Fruit fly (Drosophila melanogaster) whole organism, wandering third instar larva: ENCODE measurements around the gene GlcAT-P.

Experiments
- Abd-B ChIP-seq: fragments of >200 bp; optimal IDR thresholded peaks from 2 replicates; lab custom pipeline; 2017; ENCODE audit warnings: missing biosample characterization, missing genetic modification characterization
- CG32264 ChIP-seq: fragments of 200-800 bp; sonication (Bioruptor generic); optimal IDR thresholded peaks from 2 replicates; lab custom pipeline; 2016; ENCODE audit warnings: missing biosample characterization, missing genetic modification characterization
- CG9705 ChIP-seq: fragments of 200-800 bp; sonication (Bioruptor generic); optimal IDR thresholded peaks from 2 replicates; lab custom pipeline; 2018; ENCODE audit warnings: missing biosample characterization, mild to moderate bottlenecking, missing genetic modification characterization
- CrebA ChIP-seq: fragments of 200-800 bp; sonication (Bioruptor generic); optimal IDR thresholded peaks from 2 replicates; lab custom pipeline; 2016; ENCODE audit warnings: missing biosample characterization, mild to moderate bottlenecking, missing genetic modification characterization, borderline replicate concordance
- Dfd ChIP-seq: fragments of >200 bp; optimal IDR thresholded peaks from 2 replicates; lab custom pipeline; 2017; ENCODE audit warnings: missing biosample characterization, missing genetic modification characterization
- Dif ChIP-seq: fragments of 200-275, 200-300 bp; sonication (Bioruptor generic); optimal IDR thresholded peaks from 2 replicates; lab custom pipeline; 2018; ENCODE audit warnings: missing biosample characterization, missing genetic modification characterization; ENCODE audit not compliant: partially characterized antibody
- GATAd ChIP-seq: sonication (Bioruptor generic); optimal IDR thresholded peaks from 2 replicates; lab custom pipeline; 2016; ENCODE audit warnings: missing biosample characterization, missing genetic modification characterization
- HLH106 ChIP-seq: fragments of 200-800 bp; optimal IDR thresholded peaks from 3 replicates; lab custom pipeline; 2019; ENCODE audit warnings: missing biosample characterization, mild to moderate bottlenecking, missing genetic modification characterization, moderate library complexity
- Hnf4 ChIP-seq: fragments of 200-800 bp; sonication (Bioruptor generic); optimal IDR thresholded peaks from 2 replicates; lab custom pipeline; 2016; ENCODE audit warnings: missing biosample characterization, mild to moderate bottlenecking, missing genetic modification characterization
- Hr78 ChIP-seq: fragments of >200 bp; optimal IDR thresholded peaks from 2 replicates; lab custom pipeline; 2017; ENCODE audit warnings: missing biosample characterization, missing genetic modification characterization
- Hr83 ChIP-seq: fragments of 200-300 bp; sonication (Bioruptor generic); optimal IDR thresholded peaks from 2 replicates; lab custom pipeline; 2016; ENCODE audit warnings: missing biosample characterization, mild to moderate bottlenecking, missing genetic modification characterization, moderate library complexity; ENCODE audit not compliant: poor library complexity, severe bottlenecking
- Jra ChIP-seq: sonication (Bioruptor generic); optimal IDR thresholded peaks from 2 replicates; lab custom pipeline; 2016; ENCODE audit warnings: missing biosample characterization, missing genetic modification characterization
- Mio ChIP-seq: sonication (Bioruptor generic); optimal IDR thresholded peaks from 2 replicates; lab custom pipeline; 2016; ENCODE audit warnings: missing biosample characterization, missing genetic modification characterization
- Myc ChIP-seq: fragments of >200 bp; optimal IDR thresholded peaks from 2 replicates; lab custom pipeline; 2017
- N ChIP-seq: fragments of >200 bp; optimal IDR thresholded peaks from 2 replicates; lab custom pipeline; 2018; ENCODE audit warnings: missing biosample characterization, missing external identifiers, missing genetic modification characterization
- OdsH ChIP-seq: fragments of 200-800 bp; sonication (Bioruptor generic); optimal IDR thresholded peaks from 2 replicates; lab custom pipeline; 2016; ENCODE audit warnings: missing biosample characterization, mild to moderate bottlenecking, missing genetic modification characterization
- Rel ChIP-seq, 2 experiments: fragments of 200-800 bp; sonication (Bioruptor generic) in 1 of 2; optimal IDR thresholded peaks; 2 replicates in 1 of 2; 3 replicates in 1 of 2; lab custom pipeline; 2016 to 2019; ENCODE audit warnings: mild to moderate bottlenecking in 2 of 2, missing biosample characterization in 2 of 2, missing genetic modification characterization in 2 of 2, moderate library complexity in 1 of 2
- Sp1 ChIP-seq: fragments of 200-800 bp; sonication (Bioruptor generic); optimal IDR thresholded peaks from 3 replicates; lab custom pipeline; 2019; ENCODE audit warnings: missing biosample characterization, mild to moderate bottlenecking, missing genetic modification characterization, moderate library complexity
- Vsx2 ChIP-seq: fragments of 200-300, 225-300 bp; sonication (Bioruptor generic); optimal IDR thresholded peaks from 2 replicates; lab custom pipeline; 2018; ENCODE audit warnings: missing biosample characterization, missing genetic modification characterization; ENCODE audit not compliant: partially characterized antibody
- br ChIP-seq: fragments of 200-800 bp; sonication (Bioruptor generic); optimal IDR thresholded peaks from 2 replicates; lab custom pipeline; 2016; ENCODE audit warnings: missing biosample characterization, missing genetic modification characterization
- brk ChIP-seq: fragments of 200-800 bp; sonication (Bioruptor generic); optimal IDR thresholded peaks from 2 replicates; lab custom pipeline; 2016; ENCODE audit warnings: missing biosample characterization, mild to moderate bottlenecking, missing genetic modification characterization
- dl ChIP-seq, 2 experiments: fragments of 175-275, 200-275 bp in 1 of 2; fragments of 200-275 bp in 1 of 2; sonication (Bioruptor generic); optimal IDR thresholded peaks; lab custom pipeline; 2018; ENCODE audit warnings: mild to moderate bottlenecking in 2 of 2, missing biosample characterization in 2 of 2, missing genetic modification characterization in 2 of 2, moderate library complexity in 2 of 2; ENCODE audit not compliant: partially characterized antibody in 2 of 2, insufficient read depth in 1 of 2
- dmrt93B ChIP-seq: fragments of 200-800 bp; sonication (Bioruptor generic); optimal IDR thresholded peaks from 2 replicates; lab custom pipeline; 2018; ENCODE audit warnings: missing biosample characterization, mild to moderate bottlenecking, missing genetic modification characterization
- dsf ChIP-seq: sonication (Bioruptor generic); optimal IDR thresholded peaks from 2 replicates; lab custom pipeline; 2016; ENCODE audit warnings: missing biosample characterization, missing genetic modification characterization, borderline replicate concordance
- ey ChIP-seq: fragments of 200-800 bp; sonication (Bioruptor generic); optimal IDR thresholded peaks from 2 replicates; lab custom pipeline; 2016; ENCODE audit warnings: missing biosample characterization, missing genetic modification characterization
- foxo ChIP-seq, 2 experiments: fragments of 200-800 bp; sonication (Bioruptor generic); optimal IDR thresholded peaks; 2 replicates in 1 of 2; 3 replicates in 1 of 2; lab custom pipeline; 2016 to 2017; ENCODE audit warnings: missing biosample characterization in 2 of 2, missing genetic modification characterization in 2 of 2
- fru ChIP-seq: fragments of 200-800 bp; sonication (Bioruptor generic); optimal IDR thresholded peaks from 3 replicates; lab custom pipeline; 2016; ENCODE audit warnings: missing biosample characterization, mild to moderate bottlenecking, missing genetic modification characterization
- h ChIP-seq: fragments of 200-800 bp; sonication (Bioruptor generic); optimal IDR thresholded peaks from 3 replicates; lab custom pipeline; 2016; ENCODE audit warnings: missing biosample characterization, mild to moderate bottlenecking, missing genetic modification characterization
- jim ChIP-seq: fragments of 175-275, 200-325 bp; sonication (Bioruptor generic); optimal IDR thresholded peaks from 2 replicates; lab custom pipeline; 2016; ENCODE audit warnings: missing biosample characterization, mild to moderate bottlenecking, missing genetic modification characterization
- lola ChIP-seq: fragments of >200 bp; optimal IDR thresholded peaks from 2 replicates; lab custom pipeline; 2017; ENCODE audit warnings: missing biosample characterization, missing genetic modification characterization
- pan ChIP-seq: fragments of >200 bp; optimal IDR thresholded peaks from 2 replicates; lab custom pipeline; 2017
- psq ChIP-seq: fragments of 200-800 bp; sonication (Bioruptor generic); optimal IDR thresholded peaks from 3 replicates; lab custom pipeline; 2017; ENCODE audit warnings: missing biosample characterization, mild to moderate bottlenecking, missing genetic modification characterization, moderate library complexity
- rgr ChIP-seq: fragments of 200-800 bp; sonication (Bioruptor generic); optimal IDR thresholded peaks from 3 replicates; lab custom pipeline; 2016; ENCODE audit warnings: missing biosample characterization, mild to moderate bottlenecking, missing genetic modification characterization
- sage ChIP-seq: fragments of 200-800 bp; sonication (Bioruptor generic); optimal IDR thresholded peaks from 2 replicates; lab custom pipeline; 2016; ENCODE audit warnings: missing biosample characterization, mild to moderate bottlenecking, missing genetic modification characterization
- sv ChIP-seq: fragments of 200-800 bp; sonication (Bioruptor generic); optimal IDR thresholded peaks from 3 replicates; lab custom pipeline; 2016; ENCODE audit warnings: missing biosample characterization, missing genetic modification characterization
- tai ChIP-seq: sonication (Bioruptor generic); optimal IDR thresholded peaks from 2 replicates; lab custom pipeline; 2016; ENCODE audit warnings: missing biosample characterization, missing genetic modification characterization
- usp ChIP-seq: fragments of >200 bp; optimal IDR thresholded peaks from 2 replicates; lab custom pipeline; 2017; ENCODE audit warnings: missing biosample characterization, missing genetic modification characterization
- woc ChIP-seq: sonication (Bioruptor generic); optimal IDR thresholded peaks from 2 replicates; lab custom pipeline; 2016; ENCODE audit warnings: missing biosample characterization, mild to moderate bottlenecking, missing genetic modification characterization

GlcAT-P gene

dm6 chr3L:11215244-11216121 is 18.1 kb upstream of the GlcAT-P start:
- TF ChIP-seq N (GFP tag; lab: Kevin White, UChicago) (no peak), dmrt93B (GFP tag; lab: Kevin White, UChicago) (peak; percentile 83), rgr (GFP tag; lab: Kevin White, UChicago) (peak; percentile 97), Rel (GFP tag; optimal IDR thresholded peaks at IDR 0.05; lab: Kevin White, UChicago) (peak; percentile 90), Rel (tag; optimal IDR thresholded peaks at IDR 0.05; lab: Kevin White, UChicago) (peak; percentile 45), Hr78 (GFP tag; lab: Kevin White, UChicago) (no peak), tai (no peak), Dif (GFP tag; lab: Kevin White, UChicago) (peak; percentile 83), brk (GFP tag; lab: Kevin White, UChicago) (peak; percentile 78), dsf (peak; percentile 68), dl (GFP tag; optimal IDR thresholded peaks at IDR 0.05; lab: Kevin White, UChicago; ENCODE audit: insufficient read depth in 1 of 2, partially characterized antibody in 2 of 2) (peak in 1 of 2 experiments; percentile 63), usp (GFP tag; lab: Kevin White, UChicago) (no peak), sage (GFP tag; lab: Kevin White, UChicago) (peak; percentile 88), sv (GFP tag; lab: Kevin White, UChicago) (peak; percentile 89), Mio (peak; percentile 76), pan (lab: Kevin White, UChicago) (no peak), Myc (peak; percentile 100), CG32264 (peak; percentile 92), fru (GFP tag; lab: Kevin White, UChicago) (peak; percentile 95), Hnf4 (GFP tag; lab: Kevin White, UChicago) (peak; percentile 94), Hr83 (GFP tag; lab: Kevin White, UChicago) (peak; percentile 90), woc (peak; percentile 93), Dfd (GFP tag; lab: Kevin White, UChicago) (no peak), OdsH (GFP tag; lab: Kevin White, UChicago) (peak; percentile 92), foxo (GFP tag; optimal IDR thresholded peaks at IDR 0.05; lab: Kevin White, UChicago) (peak; percentile 89 to 97), CrebA (GFP tag; lab: Kevin White, UChicago) (no peak), br (GFP tag; lab: Kevin White, UChicago) (peak; percentile 96), Vsx2 (GFP tag; lab: Kevin White, UChicago) (peak; percentile 88), Abd-B (GFP tag; lab: Kevin White, UChicago) (no peak), jim (GFP tag; lab: Kevin White, UChicago) (peak; percentile 52), lola (no peak), HLH106 (tag; lab: Kevin White, UChicago) (peak; percentile 92), CG9705 (GFP tag; lab: Kevin White, UChicago) (peak; percentile 53), GATAd (GFP tag; lab: Kevin White, UChicago) (no peak), Sp1 (GFP tag; lab: Kevin White, UChicago) (peak; percentile 80), ey (GFP tag; lab: Kevin White, UChicago) (peak; percentile 96), Jra (GFP tag; lab: Kevin White, UChicago) (peak; percentile 84), psq (GFP tag; lab: Kevin White, UChicago) (peak; percentile 87), h (GFP tag; lab: Kevin White, UChicago) (peak; percentile 96)
- TF ChIP-seq, all 38 proteins: peak for 28
